Fruit fly (Drosophila melanogaster) S2 (cell line): ENCODE results near the gene Abi.

ENCODE experiments used
- CG8478 ChIP-seq: fragments of >200 bp; optimal IDR thresholded peaks from 2 replicates; lab custom pipeline; 2018
- CTCF ChIP-seq, 2 experiments: fragments of >200 bp; optimal IDR thresholded peaks; 2 replicates each; lab custom pipeline; 2018

dm6 chr3R:14154341-14154740, 32.1 kb upstream of the Abi start, which contains the start of gene CG44215:
- TF ChIP-seq CG8478 (lab: Kevin White, UChicago) = no peak
- no peak for TF ChIP-seq CTCF (optimal IDR thresholded peaks at IDR 0.05; lab: Kevin White, UChicago)
